Fruit fly (Drosophila melanogaster): Measurements from ENCODE around the gene CG33927.

CG33927 gene

DNA sequence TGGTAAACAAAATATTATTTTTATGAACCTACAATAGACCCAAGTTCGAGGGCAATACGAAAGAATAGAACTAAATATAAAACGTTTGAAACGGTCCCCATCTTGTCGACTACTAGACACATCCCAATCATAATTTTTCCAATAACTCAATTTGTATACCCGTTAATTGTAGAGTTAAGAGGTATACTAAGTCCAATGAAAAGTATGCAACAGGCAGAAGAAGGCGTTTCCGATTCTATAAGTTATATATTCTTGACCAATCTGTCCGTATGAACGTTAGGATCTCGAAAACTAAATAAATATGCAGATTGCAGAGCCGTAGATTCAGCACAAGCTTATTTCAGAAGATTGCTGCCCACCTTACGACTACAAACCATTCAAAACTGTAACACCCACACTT is at the start of gene CG33927:
Gene CG33927 (minus strand): TSS at position 101 of the 400 bp plus-strand sequence.
- no peak for TF ChIP-seq CG7045 (GFP tag; optimal IDR thresholded peaks at IDR 0.05)
- no peak for TF ChIP-seq CG11617 (GFP tag; optimal IDR thresholded peaks at IDR 0.05)
- TF ChIP-seq cic (GFP tag; optimal IDR thresholded peaks at IDR 0.05), result no peak
- no peak for TF ChIP-seq toe (GFP tag; optimal IDR thresholded peaks at IDR 0.05)
- no peak for TF ChIP-seq CG12768 (GFP tag; optimal IDR thresholded peaks at IDR 0.05)
- TF ChIP-seq CG33017 (tag; optimal IDR thresholded peaks at IDR 0.05), result no peak
- TF ChIP-seq tj (GFP tag; optimal IDR thresholded peaks at IDR 0.05), result no peak
- no peak for TF ChIP-seq cnc (optimal IDR thresholded peaks at IDR 0.05)
- no peak for TF ChIP-seq bab1 (GFP tag; optimal IDR thresholded peaks at IDR 0.05)
- no peak for TF ChIP-seq CG7101 (tag; optimal IDR thresholded peaks at IDR 0.05)
- no peak for TF ChIP-seq CG1620 (GFP tag; optimal IDR thresholded peaks at IDR 0.05)
- no peak for TF ChIP-seq CG14711 (tag; optimal IDR thresholded peaks at IDR 0.05)
- TF ChIP-seq Mnt (GFP tag; optimal IDR thresholded peaks at IDR 0.05), result no peak
- TF ChIP-seq Hr96 (GFP tag; optimal IDR thresholded peaks at IDR 0.05), result no peak

DNA sequence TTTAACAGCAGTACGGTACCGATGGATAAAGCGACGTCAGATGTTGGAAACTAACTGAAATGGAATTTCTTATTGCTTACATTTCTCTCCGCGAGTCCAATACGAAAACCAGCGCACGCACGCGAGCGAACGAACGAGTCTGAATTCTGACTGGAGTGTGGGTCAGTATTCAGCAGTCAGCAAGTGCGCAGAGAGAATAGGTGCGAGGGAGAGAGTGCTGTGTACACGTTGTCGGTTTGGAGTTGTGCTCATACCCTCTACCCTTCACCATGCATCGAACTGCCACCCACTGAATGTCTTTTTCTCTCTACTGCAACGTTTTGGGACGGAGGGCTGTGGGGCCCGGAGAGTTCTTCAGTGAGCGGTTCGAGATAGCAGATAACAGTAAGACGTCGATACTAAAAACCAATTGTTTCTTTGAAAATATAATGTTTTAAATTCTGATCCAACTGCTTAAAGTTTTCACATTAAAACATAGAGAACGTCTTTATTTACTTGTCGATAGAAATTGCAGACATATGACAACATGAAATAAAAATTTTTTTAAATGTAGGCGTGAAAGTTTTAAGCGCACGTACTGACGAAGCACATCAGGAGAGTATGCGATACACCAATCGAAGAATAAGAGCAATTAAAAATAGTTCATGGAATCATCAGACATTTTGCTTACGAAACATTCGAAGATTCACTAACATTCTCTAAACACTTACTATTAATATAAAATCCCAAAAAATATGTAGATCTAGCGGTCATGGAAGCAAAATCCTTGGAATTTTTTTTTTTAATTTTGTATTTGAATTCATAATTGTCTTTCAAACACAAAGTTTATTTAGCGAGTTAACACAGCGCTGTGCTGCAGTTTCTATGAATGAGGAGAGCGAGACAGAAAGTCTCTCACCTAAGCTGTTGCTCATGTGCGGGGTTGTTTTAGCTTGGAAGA is 49.4 kb upstream of the CG33927 start:
- peak; percentile 57 for TF ChIP-seq cic (GFP tag; optimal IDR thresholded peaks at IDR 0.05)
- TF ChIP-seq Crg-1 (GFP tag; optimal IDR thresholded peaks at IDR 0.05), result peak; percentile 62
- TF ChIP-seq Mnt (GFP tag; optimal IDR thresholded peaks at IDR 0.05), result peak; percentile 88
- TF ChIP-seq bab1 (GFP tag; optimal IDR thresholded peaks at IDR 0.05), result peak; percentile 14
- peak; percentile 76 for TF ChIP-seq kay (GFP tag; ENCODE audit: borderline replicate concordance)
- peak; percentile 91 for TF ChIP-seq CG5204 (GFP tag; optimal IDR thresholded peaks at IDR 0.05)
- no peak for TF ChIP-seq cnc (optimal IDR thresholded peaks at IDR 0.05)
- peak; percentile 68 for TF ChIP-seq CG33017 (tag; optimal IDR thresholded peaks at IDR 0.05)
- TF ChIP-seq CG12768 (GFP tag; optimal IDR thresholded peaks at IDR 0.05), result peak; percentile 69
- TF ChIP-seq Hr96 (GFP tag; optimal IDR thresholded peaks at IDR 0.05), result peak; percentile 64
- peak; percentile 73 for TF ChIP-seq CG7045 (GFP tag; optimal IDR thresholded peaks at IDR 0.05)
- TF ChIP-seq CG7101 (tag; optimal IDR thresholded peaks at IDR 0.05), result peak; percentile 77
- TF ChIP-seq toe (GFP tag; optimal IDR thresholded peaks at IDR 0.05), result peak; percentile 85
- peak; percentile 58 for TF ChIP-seq CG14711 (tag; optimal IDR thresholded peaks at IDR 0.05)
- peak; percentile 26 for TF ChIP-seq Clk (GFP tag; optimal IDR thresholded peaks at IDR 0.05)
- peak; percentile 54 for TF ChIP-seq tj (GFP tag; optimal IDR thresholded peaks at IDR 0.05)
- TF ChIP-seq pad (GFP tag; optimal IDR thresholded peaks at IDR 0.05), result peak; percentile 68
- peak; percentile 56 for TF ChIP-seq CG1620 (GFP tag; optimal IDR thresholded peaks at IDR 0.05)
- peak; percentile 18 for TF ChIP-seq ovo (GFP tag; optimal IDR thresholded peaks at IDR 0.05)
- TF ChIP-seq CG11617 (GFP tag; optimal IDR thresholded peaks at IDR 0.05), result peak; percentile 87

DNA sequence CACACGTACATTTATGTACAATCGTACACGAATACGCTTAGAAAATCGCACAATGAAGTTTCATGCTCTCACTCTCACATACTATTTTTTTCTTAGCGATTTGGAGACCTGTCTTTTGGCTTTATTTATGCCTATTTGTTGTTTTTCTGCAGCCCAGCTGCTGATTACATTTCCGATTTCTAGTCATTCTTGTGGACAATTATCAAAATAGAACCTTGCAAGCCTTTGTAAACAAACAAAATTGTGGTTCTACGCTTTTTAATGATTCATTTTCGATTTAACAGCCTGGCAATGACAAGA is 48.7 kb upstream of the CG33927 start:
- no peak for TF ChIP-seq Hr96 (GFP tag; optimal IDR thresholded peaks at IDR 0.05)
- TF ChIP-seq CG5204 (GFP tag; optimal IDR thresholded peaks at IDR 0.05), result no peak
- no peak for TF ChIP-seq tj (GFP tag; optimal IDR thresholded peaks at IDR 0.05)
- TF ChIP-seq CG11617 (GFP tag; optimal IDR thresholded peaks at IDR 0.05), result no peak
- TF ChIP-seq pad (GFP tag; optimal IDR thresholded peaks at IDR 0.05), result no peak

DNA sequence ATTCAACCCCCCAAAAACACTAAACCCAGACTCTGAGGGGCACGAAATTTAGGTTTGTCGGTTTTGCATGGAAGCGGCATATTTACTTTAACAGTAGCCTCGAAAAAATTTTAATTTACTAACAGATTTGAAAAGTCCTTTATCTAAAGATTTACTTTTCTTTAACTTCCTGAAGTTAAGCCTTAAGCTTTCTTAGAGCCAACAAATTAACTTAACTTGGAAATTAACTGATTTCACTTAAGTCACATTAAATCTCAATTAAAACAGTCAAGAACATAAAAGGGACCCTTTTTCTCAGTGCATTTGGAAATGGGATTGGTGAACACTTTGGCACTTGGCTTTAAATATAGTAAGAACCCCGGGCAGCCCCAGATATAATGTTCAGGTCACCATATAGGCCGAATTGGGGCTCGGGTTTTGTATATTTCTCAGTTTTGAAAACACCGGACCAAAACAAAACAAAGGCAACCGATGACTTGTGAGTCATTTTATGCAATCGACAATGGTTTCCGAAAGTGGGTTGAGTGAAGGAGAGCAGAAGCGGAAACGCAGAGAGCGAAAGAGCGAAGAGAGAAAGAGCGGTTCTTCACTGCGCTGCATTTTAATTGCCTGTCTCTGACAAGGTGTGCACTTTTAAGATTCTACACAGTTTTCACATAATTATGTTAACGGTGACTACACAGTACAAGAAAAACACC is 48.2 kb upstream of the CG33927 start:
- no peak for TF ChIP-seq pad (GFP tag; optimal IDR thresholded peaks at IDR 0.05)
- peak; percentile 0 for TF ChIP-seq CG5204 (GFP tag; optimal IDR thresholded peaks at IDR 0.05)
- TF ChIP-seq Clk (GFP tag; optimal IDR thresholded peaks at IDR 0.05), result no peak
- TF ChIP-seq kay (GFP tag; ENCODE audit: borderline replicate concordance), result peak; percentile 15

DNA sequence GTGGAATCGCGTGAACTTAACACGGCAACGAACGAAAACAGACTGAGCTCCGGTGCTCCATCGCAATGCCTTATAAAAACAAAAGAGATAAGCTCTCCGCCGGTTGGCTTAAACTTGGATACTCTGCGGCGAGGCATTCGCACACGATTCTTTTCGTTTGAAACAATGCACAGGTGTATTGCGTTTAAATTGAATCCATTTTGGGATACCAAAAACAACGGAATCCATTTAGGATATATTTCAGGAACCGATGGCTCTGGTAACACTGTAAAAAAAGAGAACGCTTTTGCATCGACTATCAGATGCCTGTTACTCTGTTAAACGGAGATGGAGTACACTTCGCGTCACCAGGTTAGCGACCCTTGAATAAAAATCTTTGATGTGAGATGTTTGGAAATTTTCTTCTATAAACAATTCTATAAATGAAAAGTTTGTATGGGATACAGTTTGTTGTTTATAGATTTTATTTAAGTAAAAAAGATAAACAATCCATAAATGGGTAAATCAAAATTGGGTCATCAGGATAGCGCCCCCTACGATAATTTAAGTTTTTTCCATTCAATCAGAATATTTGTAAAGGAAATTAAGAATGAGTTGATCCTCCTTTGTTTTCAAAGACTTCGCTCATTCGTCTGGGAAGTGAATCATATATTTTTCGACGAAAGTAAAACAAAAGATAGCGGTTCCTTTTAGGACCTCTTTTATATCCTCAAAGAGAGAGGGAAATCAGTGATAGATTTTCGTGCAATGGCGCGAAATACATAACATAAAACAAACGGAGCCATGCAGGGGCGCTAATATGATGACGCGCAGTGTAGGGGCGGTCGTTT is 41.6 kb upstream of the CG33927 start, which contains the start of gene Nep2:
Gene Nep2 (minus strand): TSS at position 51 of the 830 bp plus-strand sequence.
- TF ChIP-seq CG14711 (tag; optimal IDR thresholded peaks at IDR 0.05) (no peak), kay (GFP tag; ENCODE audit: borderline replicate concordance) (no peak), tj (GFP tag; optimal IDR thresholded peaks at IDR 0.05) (no peak), cnc (optimal IDR thresholded peaks at IDR 0.05) (no peak), CG1620 (GFP tag; optimal IDR thresholded peaks at IDR 0.05) (no peak), Clk (GFP tag; optimal IDR thresholded peaks at IDR 0.05) (no peak), Hr96 (GFP tag; optimal IDR thresholded peaks at IDR 0.05) (no peak), cic (GFP tag; optimal IDR thresholded peaks at IDR 0.05) (no peak), CG5204 (GFP tag; optimal IDR thresholded peaks at IDR 0.05) (no peak), toe (GFP tag; optimal IDR thresholded peaks at IDR 0.05) (no peak), CG11617 (GFP tag; optimal IDR thresholded peaks at IDR 0.05) (no peak)

DNA sequence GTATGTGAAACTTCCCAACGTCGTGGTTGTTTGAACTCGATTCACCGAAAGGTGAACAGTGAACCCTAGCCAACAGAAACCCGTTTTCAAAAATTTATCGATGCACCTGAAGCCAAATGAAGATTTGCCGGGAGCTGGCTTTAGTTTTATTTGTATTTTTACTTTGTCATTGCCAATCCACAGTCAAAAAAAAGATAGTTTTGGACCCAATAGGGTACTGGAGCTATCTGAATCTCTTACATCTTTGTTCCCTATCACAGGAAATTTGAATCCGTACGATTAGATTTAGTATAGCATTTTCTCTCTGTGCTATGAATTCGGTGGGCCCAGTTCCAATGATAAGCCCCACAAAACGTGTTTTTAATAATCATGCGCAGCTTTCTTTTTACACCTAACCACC is 40.6 kb upstream of the CG33927 start:
- TF ChIP-seq Mnt (GFP tag; optimal IDR thresholded peaks at IDR 0.05) (no peak), CG33017 (tag; optimal IDR thresholded peaks at IDR 0.05) (no peak), Crg-1 (GFP tag; optimal IDR thresholded peaks at IDR 0.05) (no peak), toe (GFP tag; optimal IDR thresholded peaks at IDR 0.05) (no peak), cnc (optimal IDR thresholded peaks at IDR 0.05) (no peak), Hr96 (GFP tag; optimal IDR thresholded peaks at IDR 0.05) (no peak)
